Fruit fly (Drosophila melanogaster) whole organism: ENCODE data around the gene CG14120.

Experiments used
- CG8478 ChIP-seq: fragments of >200 bp; optimal IDR thresholded peaks from 2 replicates; lab custom pipeline; 2018; ENCODE audit warnings: inconsistent platforms
- Dll ChIP-seq: fragments of >200 bp; optimal IDR thresholded peaks from 2 replicates; lab custom pipeline; 2017
- EcR ChIP-seq, 2 experiments: fragments of >200 bp; optimal IDR thresholded peaks; 2 replicates each; lab custom pipeline; 2017; ENCODE audit warnings: missing biosample characterization in 2 of 2, missing genetic modification characterization in 2 of 2, missing genetic modification reagents in 2 of 2
- pan ChIP-seq: fragments of >200 bp; optimal IDR thresholded peaks from 2 replicates; lab custom pipeline; 2017
- psq ChIP-seq: fragments of >200 bp; optimal IDR thresholded peaks from 2 replicates; lab custom pipeline; 2017
- usp ChIP-seq: fragments of >200 bp; optimal IDR thresholded peaks from 2 replicates; lab custom pipeline; 2017; ENCODE audit warnings: missing biosample characterization, missing genetic modification characterization, mixed read lengths

Gene CG14120

dm6 chr3L:12884680-12885079 lies at the start of gene CG14120:
CG14120 (plus strand) TSS chr3L:12885039.
- no peak for TF ChIP-seq Dll (lab: Kevin White, UChicago)
- TF ChIP-seq pan (lab: Kevin White, UChicago) = no peak
- no peak for TF ChIP-seq usp
- TF ChIP-seq CG8478 (lab: Kevin White, UChicago) = no peak
- TF ChIP-seq psq (lab: Kevin White, UChicago) = no peak
- no peak for TF ChIP-seq EcR (GFP tag; optimal IDR thresholded peaks at IDR 0.05; lab: Kevin White, UChicago)

- TF ChIP-seq usp = no peak
- TF ChIP-seq CG8478 (lab: Kevin White, UChicago) = no peak
- TF ChIP-seq Dll (lab: Kevin White, UChicago) = no peak
- no peak for TF ChIP-seq pan (lab: Kevin White, UChicago)
- TF ChIP-seq psq (lab: Kevin White, UChicago) = no peak
- TF ChIP-seq EcR (GFP tag; optimal IDR thresholded peaks at IDR 0.05; lab: Kevin White, UChicago) = no peak
Measured at dm6 chr3L:12835511-12836479, 49.0 kb upstream of the CG14120 start.

- no peak for TF ChIP-seq EcR (GFP tag; optimal IDR thresholded peaks at IDR 0.05; lab: Kevin White, UChicago)
- TF ChIP-seq psq (lab: Kevin White, UChicago) = no peak
- TF ChIP-seq CG8478 (lab: Kevin White, UChicago) = no peak
- no peak for TF ChIP-seq pan (lab: Kevin White, UChicago)
- no peak for TF ChIP-seq usp
- TF ChIP-seq Dll (lab: Kevin White, UChicago) = no peak
Measured at dm6 chr3L:12837196-12837720, 47.6 kb upstream of the CG14120 start.

dm6 chr3L:12839882-12840281 lies 45.0 kb upstream of the CG14120 start:
- TF ChIP-seq pan (lab: Kevin White, UChicago) (no peak), Dll (lab: Kevin White, UChicago) (no peak), psq (lab: Kevin White, UChicago) (no peak), EcR (GFP tag; optimal IDR thresholded peaks at IDR 0.05; lab: Kevin White, UChicago) (no peak), usp (no peak), CG8478 (lab: Kevin White, UChicago) (no peak)

dm6 chr3L:12841459-12841858 lies 43.4 kb upstream of the CG14120 start:
- TF ChIP-seq usp (no peak), pan (lab: Kevin White, UChicago) (no peak), EcR (GFP tag; optimal IDR thresholded peaks at IDR 0.05; lab: Kevin White, UChicago) (no peak), CG8478 (lab: Kevin White, UChicago) (no peak), Dll (lab: Kevin White, UChicago) (no peak), psq (lab: Kevin White, UChicago) (no peak)

- TF ChIP-seq CG8478 (lab: Kevin White, UChicago) (no peak), pan (lab: Kevin White, UChicago) (no peak), Dll (lab: Kevin White, UChicago) (no peak), psq (lab: Kevin White, UChicago) (no peak), EcR (GFP tag; optimal IDR thresholded peaks at IDR 0.05; lab: Kevin White, UChicago) (no peak), usp (no peak)
Measured at dm6 chr3L:12842532-12842931, 42.3 kb upstream of the CG14120 start.

- TF ChIP-seq psq (lab: Kevin White, UChicago) (no peak), usp (no peak), pan (lab: Kevin White, UChicago) (no peak), Dll (lab: Kevin White, UChicago) (no peak), CG8478 (lab: Kevin White, UChicago) (no peak), EcR (GFP tag; optimal IDR thresholded peaks at IDR 0.05; lab: Kevin White, UChicago) (no peak)
Measured at dm6 chr3L:12843056-12843799, 41.6 kb upstream of the CG14120 start, which contains the start of gene nebu. nebu (minus strand) TSS chr3L:12843106.

dm6 chr3L:12849867-12850301 lies 35.0 kb upstream of the CG14120 start, which contains the start of the genes CG10948 and Wbp2:
CG10948 (minus strand) TSS chr3L:12850117.
Wbp2 (plus strand) TSS chr3L:12850165.
- TF ChIP-seq usp (no peak), Dll (lab: Kevin White, UChicago) (no peak), pan (lab: Kevin White, UChicago) (no peak), EcR (GFP tag; optimal IDR thresholded peaks at IDR 0.05; lab: Kevin White, UChicago) (no peak), psq (lab: Kevin White, UChicago) (no peak)

- no peak for TF ChIP-seq psq (lab: Kevin White, UChicago)
- TF ChIP-seq Dll (lab: Kevin White, UChicago) = no peak
Measured at dm6 chr3L:12853423-12853822, 31.4 kb upstream of the CG14120 start, which contains the start of gene Ent3. Ent3 (plus strand) TSS chr3L:12853646.

dm6 chr3L:12857553-12858122 lies 27.2 kb upstream of the CG14120 start:
- TF ChIP-seq Dll (lab: Kevin White, UChicago) = no peak
- TF ChIP-seq psq (lab: Kevin White, UChicago) = no peak
- no peak for TF ChIP-seq usp
- TF ChIP-seq pan (lab: Kevin White, UChicago) = no peak
- TF ChIP-seq CG8478 (lab: Kevin White, UChicago) = no peak
- no peak for TF ChIP-seq EcR (GFP tag; optimal IDR thresholded peaks at IDR 0.05; lab: Kevin White, UChicago)
